Worm (Caenorhabditis elegans) whole organism, dauer: ENCODE data around the gene R160.13.
"Not testable (repeated sequence)": the region's sequence is repeated elsewhere in the genome, so short reads cannot be mapped to it uniquely, and the experiment has no call there.

Experiments
- unc-62 ChIP-seq: sonication (generic microtip); optimal IDR thresholded peaks from 2 replicates; lab custom pipeline; 2017; ENCODE audit warnings: missing biosample characterization, missing genetic modification reagents, missing genetic modification characterization

The R160.13 gene

ce11 chrX:4339332-4339731 is 32.0 kb downstream of the R160.13 start, which contains the start of gene cst-1:
Gene cst-1, plus strand, starts transcription at chrX:4339632.
- TF ChIP-seq unc-62 (GFP tag; lab: Kevin White, UChicago): not testable (repeated sequence)

- TF ChIP-seq unc-62 (GFP tag; lab: Kevin White, UChicago): not testable (repeated sequence)
Measured at ce11 chrX:4335950-4336349, 35.4 kb downstream of the R160.13 start, which contains the start of gene cst-2. Gene cst-2, minus strand, starts transcription at chrX:4336050.

ce11 chrX:4332305-4332704 is 39.0 kb downstream of the R160.13 start, which contains the start of gene C24A8.6:
Gene C24A8.6, minus strand, starts transcription at chrX:4332405.
- TF ChIP-seq unc-62 (GFP tag; lab: Kevin White, UChicago): not testable (repeated sequence)

ce11 chrX:4328816-4329215 is 42.5 kb downstream of the R160.13 start, which contains the start of gene C24A8.5:
Gene C24A8.5, minus strand, starts transcription at chrX:4328916.
- no peak for TF ChIP-seq unc-62 (GFP tag; lab: Kevin White, UChicago)

ce11 chrX:4322847-4323455 is 48.4 kb downstream of the R160.13 start:
- TF ChIP-seq unc-62 (GFP tag; lab: Kevin White, UChicago): no peak
